Worm (Caenorhabditis elegans) whole organism, L1 larva: ENCODE data around the gene swp-1.

ENCODE experiments used
- C04F5.9 ChIP-seq: sonication (generic microtip); optimal IDR thresholded peaks from 2 replicates; lab custom pipeline; 2016; ENCODE audit warnings: missing genetic modification characterization, missing compliant biosample characterization
- C16A3.4 ChIP-seq: fragments of 150-350 bp; optimal IDR thresholded peaks from 2 replicates; lab custom pipeline; 2014; ENCODE audit warnings: missing biosample characterization, missing genetic modification characterization
- Y116A8C.19 ChIP-seq: sonication (generic microtip); optimal IDR thresholded peaks from 2 replicates; lab custom pipeline; 2016; ENCODE audit warnings: missing compliant biosample characterization, missing genetic modification characterization, borderline replicate concordance
- aha-1 ChIP-seq: fragments of 150-350 bp; optimal IDR thresholded peaks from 2 replicates; lab custom pipeline; 2014; ENCODE audit warnings: missing biosample characterization, missing genetic modification characterization
- aly-2 ChIP-seq: fragments of 150-350 bp; optimal IDR thresholded peaks from 2 replicates; lab custom pipeline; 2014; ENCODE audit warnings: missing biosample characterization, missing genetic modification characterization
- blmp-1 ChIP-seq: fragments of 150-350 bp; optimal IDR thresholded peaks from 2 replicates; lab custom pipeline; 2014; ENCODE audit warnings: missing biosample characterization, missing genetic modification characterization
- ceh-63 ChIP-seq: fragments of 200-800 bp; sonication (Bioruptor generic); optimal IDR thresholded peaks from 2 replicates; lab custom pipeline; 2018; ENCODE audit warnings: mild to moderate bottlenecking, missing genetic modification characterization, missing compliant biosample characterization
- ceh-8 ChIP-seq: fragments of 200-800 bp; sonication (Bioruptor generic); optimal IDR thresholded peaks from 2 replicates; lab custom pipeline; 2018; ENCODE audit warnings: mild to moderate bottlenecking, missing genetic modification characterization, moderate library complexity, missing compliant biosample characterization
- ceh-82 ChIP-seq, 3 experiments: fragments of 150-350 bp in 1 of 3; sonication (generic microtip) in 2 of 3; optimal IDR thresholded peaks; 2 replicates each; lab custom pipeline; 2014 to 2017; ENCODE audit warnings: missing biosample characterization in 3 of 3, missing genetic modification characterization in 3 of 3
- ceh-88 ChIP-seq: fragments of 200-800 bp; sonication (Bioruptor generic); IDR thresholded peaks from 2 replicates; pipeline ENCODE4 v1.3.6; 2022; ENCODE audit warnings: missing genetic modification characterization, missing compliant biosample characterization
- ces-1 ChIP-seq: fragments of 150-350 bp; optimal IDR thresholded peaks from 2 replicates; lab custom pipeline; 2014; ENCODE audit warnings: missing biosample characterization, missing genetic modification reagents, missing genetic modification characterization
- dpl-1 ChIP-seq, 3 experiments: fragments of 150-350 bp in 2 of 3; sonication (generic microtip) in 1 of 3; optimal IDR thresholded peaks; 2 replicates each; lab custom pipeline; 2014 to 2017; ENCODE audit warnings: missing biosample characterization in 3 of 3, missing genetic modification characterization in 3 of 3, missing genetic modification reagents in 3 of 3
- efl-1 ChIP-seq, 4 experiments: fragments of 150-350 bp; optimal IDR thresholded peaks in 3 of 4; peaks in 1 of 4; 1 replicate in 1 of 4; 2 replicates in 3 of 4; lab custom pipeline; 2014; ENCODE audit warnings: missing biosample characterization in 2 of 4, missing genetic modification characterization in 2 of 4, missing genetic modification reagents in 2 of 4
- egl-13 ChIP-seq: sonication (generic microtip); optimal IDR thresholded peaks from 2 replicates; lab custom pipeline; 2016; ENCODE audit warnings: missing genotype, missing genetic modification reagents, missing genetic modification characterization, missing compliant biosample characterization
- ets-5 ChIP-seq: fragments of 200-800 bp; sonication (Bioruptor generic); IDR thresholded peaks from 2 replicates; pipeline ENCODE4 v1.3.6; 2022; ENCODE audit warnings: missing genetic modification characterization, missing compliant biosample characterization
- fkh-4 ChIP-seq: sonication (generic microtip); optimal IDR thresholded peaks from 2 replicates; lab custom pipeline; 2016; ENCODE audit warnings: missing compliant biosample characterization, missing genetic modification characterization, borderline replicate concordance
- fkh-8 ChIP-seq: sonication (generic microtip); optimal IDR thresholded peaks from 2 replicates; lab custom pipeline; 2016; ENCODE audit warnings: mild to moderate bottlenecking, missing genetic modification characterization, missing compliant biosample characterization
- fos-1 ChIP-seq: fragments of 150-350 bp; optimal IDR thresholded peaks from 2 replicates; lab custom pipeline; 2014; ENCODE audit warnings: missing biosample characterization, missing genetic modification characterization
- hpl-2 ChIP-seq: fragments of 150-350 bp; optimal IDR thresholded peaks from 2 replicates; lab custom pipeline; 2014; ENCODE audit warnings: missing biosample characterization, missing genetic modification reagents, missing genetic modification characterization
- irx-1 ChIP-seq: sonication (generic microtip); optimal IDR thresholded peaks from 2 replicates; lab custom pipeline; 2016; ENCODE audit warnings: missing genetic modification characterization, missing compliant biosample characterization
- isw-1 ChIP-seq: fragments of 200-800 bp; sonication (Bioruptor generic); IDR thresholded peaks from 2 replicates; pipeline ENCODE4 v1.3.6; 2022; ENCODE audit warnings: missing genetic modification characterization, missing compliant biosample characterization
- jun-1 ChIP-seq: fragments of 150-350 bp; optimal IDR thresholded peaks from 2 replicates; lab custom pipeline; 2014; ENCODE audit warnings: missing biosample characterization, missing genetic modification reagents, missing genetic modification characterization
- lin-13 ChIP-seq: fragments of 150-350 bp; optimal IDR thresholded peaks from 2 replicates; lab custom pipeline; 2014; ENCODE audit warnings: missing biosample characterization, missing genetic modification reagents, missing genetic modification characterization
- lin-14 ChIP-seq: fragments of 200-800 bp; sonication (Bioruptor generic); optimal IDR thresholded peaks from 2 replicates; lab custom pipeline; 2018; ENCODE audit warnings: mild to moderate bottlenecking, missing genetic modification characterization, moderate library complexity, missing compliant biosample characterization
- lin-15B ChIP-seq: fragments of 150-350 bp; sonication (generic microtip); optimal IDR thresholded peaks from 3 replicates; lab custom pipeline; 2014; ENCODE audit warnings: missing biosample characterization, missing genetic modification characterization
- lin-35 ChIP-seq, 2 experiments: fragments of 150-350 bp; optimal IDR thresholded peaks; 2 replicates each; lab custom pipeline; 2014; ENCODE audit warnings: missing biosample characterization in 2 of 2, missing genetic modification characterization in 2 of 2, missing genetic modification reagents in 2 of 2
- lin-39 ChIP-seq: fragments of 150-350 bp; optimal IDR thresholded peaks from 2 replicates; lab custom pipeline; 2014; ENCODE audit warnings: missing biosample characterization, missing genetic modification reagents, missing genetic modification characterization
- lir-3 ChIP-seq: sonication (generic microtip); optimal IDR thresholded peaks from 2 replicates; lab custom pipeline; 2016; ENCODE audit warnings: mild to moderate bottlenecking, missing genetic modification characterization, moderate library complexity, missing compliant biosample characterization; ENCODE audit not compliant: poor library complexity
- mab-9 ChIP-seq: fragments of 200-800 bp; sonication (Bioruptor generic); IDR thresholded peaks from 2 replicates; pipeline ENCODE4 v1.3.6; 2022; ENCODE audit warnings: missing genetic modification reagents, missing genetic modification characterization, missing compliant biosample characterization
- mdl-1 ChIP-seq, 2 experiments: fragments of 150-350 bp; optimal IDR thresholded peaks; 2 replicates each; lab custom pipeline; 2014 to 2017; ENCODE audit warnings: missing biosample characterization in 2 of 2, missing genetic modification characterization in 2 of 2, inconsistent platforms in 1 of 2
- nhr-11 ChIP-seq: fragments of 150-350 bp; optimal IDR thresholded peaks from 2 replicates; lab custom pipeline; 2014; ENCODE audit warnings: missing biosample characterization, missing genetic modification characterization
- nhr-12 ChIP-seq: sonication (generic microtip); optimal IDR thresholded peaks from 2 replicates; lab custom pipeline; 2017; ENCODE audit warnings: missing biosample characterization, missing genetic modification characterization
- nhr-76 ChIP-seq: sonication (generic microtip); optimal IDR thresholded peaks from 2 replicates; lab custom pipeline; 2017; ENCODE audit warnings: missing biosample characterization, missing genetic modification characterization
- nhr-77 ChIP-seq: fragments of 150-350 bp; optimal IDR thresholded peaks from 2 replicates; lab custom pipeline; 2014; ENCODE audit warnings: missing biosample characterization, missing genetic modification characterization
- nhr-84 ChIP-seq: sonication (generic microtip); optimal IDR thresholded peaks from 2 replicates; lab custom pipeline; 2017; ENCODE audit warnings: missing biosample characterization, missing genetic modification characterization
- nhr-85 ChIP-seq: sonication (generic microtip); peaks from one replicate; lab custom pipeline; 2016; ENCODE audit warnings: missing genetic modification characterization, inconsistent platforms, missing compliant biosample characterization
- nhr-90 ChIP-seq: sonication (generic microtip); optimal IDR thresholded peaks from 2 replicates; lab custom pipeline; 2016; ENCODE audit warnings: mild to moderate bottlenecking, missing genetic modification characterization, missing compliant biosample characterization; ENCODE audit not compliant: poor library complexity
- pqm-1 ChIP-seq: sonication (generic microtip); optimal IDR thresholded peaks from 3 replicates; lab custom pipeline; 2017; ENCODE audit warnings: missing biosample characterization, missing genetic modification characterization
- rnt-1 ChIP-seq: sonication (generic microtip); optimal IDR thresholded peaks from 2 replicates; lab custom pipeline; 2016; ENCODE audit warnings: mild to moderate bottlenecking, missing genetic modification characterization, moderate library complexity, missing compliant biosample characterization
- skn-1 ChIP-seq: fragments of 150-350 bp; optimal IDR thresholded peaks from 2 replicates; lab custom pipeline; 2014; ENCODE audit warnings: missing biosample characterization, missing genetic modification characterization
- snpc-4 ChIP-seq: fragments of 150-350 bp; optimal IDR thresholded peaks from 2 replicates; lab custom pipeline; 2014; ENCODE audit warnings: missing biosample characterization, missing genetic modification characterization
- snu-23 ChIP-seq: sonication (generic microtip); optimal IDR thresholded peaks from 2 replicates; lab custom pipeline; 2016; ENCODE audit warnings: missing genetic modification characterization, missing compliant biosample characterization
- sox-4 ChIP-seq: sonication (generic microtip); optimal IDR thresholded peaks from 2 replicates; lab custom pipeline; 2016; ENCODE audit warnings: missing genetic modification characterization, missing compliant biosample characterization
- swsn-7 ChIP-seq: sonication (generic microtip); optimal IDR thresholded peaks from 2 replicates; lab custom pipeline; 2016; ENCODE audit warnings: missing genetic modification characterization, missing compliant biosample characterization
- tbx-2 ChIP-seq: sonication (generic microtip); optimal IDR thresholded peaks from 2 replicates; lab custom pipeline; 2016; ENCODE audit warnings: missing genetic modification characterization, missing compliant biosample characterization
- unc-30 ChIP-seq: sonication (generic microtip); optimal IDR thresholded peaks from 2 replicates; lab custom pipeline; 2017; ENCODE audit warnings: missing biosample characterization, missing genetic modification characterization
- unc-62 ChIP-seq: fragments of 150-350 bp; optimal IDR thresholded peaks from 2 replicates; lab custom pipeline; 2014; ENCODE audit warnings: missing biosample characterization, missing genetic modification reagents, missing genetic modification characterization
- unc-86 ChIP-seq: sonication (generic microtip); optimal IDR thresholded peaks from 2 replicates; lab custom pipeline; 2016; ENCODE audit warnings: missing genetic modification characterization, missing compliant biosample characterization
- unc-98 ChIP-seq: fragments of 200-800 bp; sonication (Bioruptor generic); IDR thresholded peaks from 2 replicates; pipeline ENCODE4 v1.3.6; 2022; ENCODE audit warnings: missing genetic modification characterization, missing compliant biosample characterization
- vab-15 ChIP-seq: sonication (generic microtip); optimal IDR thresholded peaks from 2 replicates; lab custom pipeline; 2017; ENCODE audit warnings: missing genotype, mild to moderate bottlenecking, missing genetic modification characterization, missing compliant biosample characterization
- zag-1 ChIP-seq: fragments of 150-350 bp; optimal IDR thresholded peaks from 2 replicates; lab custom pipeline; 2014; ENCODE audit warnings: missing biosample characterization, missing genetic modification characterization
- zip-4 ChIP-seq: fragments of 200-800 bp; sonication (Bioruptor generic); optimal IDR thresholded peaks from 2 replicates; lab custom pipeline; 2018; ENCODE audit warnings: mild to moderate bottlenecking, missing genetic modification characterization, moderate library complexity, missing compliant biosample characterization
- ztf-4 ChIP-seq: fragments of 150-350 bp; optimal IDR thresholded peaks from 2 replicates; lab custom pipeline; 2014; ENCODE audit warnings: missing biosample characterization, missing genetic modification characterization

Gene swp-1

ce11 chrIII:5678935-5679334 lies 26.4 kb downstream of the swp-1 start, which contains the start of the genes ska-3 and rps-12:
ska-3 (minus strand) TSS chrIII:5679005.
rps-12 (plus strand) TSS chrIII:5679298.
- TF ChIP-seq efl-1 (optimal IDR thresholded peaks at IDR 0.05; lab: Kevin White, UChicago) (peak; percentile 98 to 99), efl-1 (GFP tag; optimal IDR thresholded peaks at IDR 0.05 in 1 of 2; lab: Kevin White, UChicago) (peak; percentile 95 to 100), jun-1 (peak; percentile 98), lin-39 (peak; percentile 97), ceh-63 (peak; percentile 83), ets-5 (no peak), nhr-84 (tag; lab: Kevin White, UChicago) (no peak), mab-9 (GFP tag; lab: Robert Waterston, UW) (peak; percentile 94), ceh-82 (tag; optimal IDR thresholded peaks at IDR 0.05; lab: Kevin White, UChicago) (peak; percentile 99 to 100 (median 100)), fkh-4 (tag; lab: Kevin White, UChicago) (peak; percentile 92), Y116A8C.19 (peak; percentile 14), ces-1 (no peak), ceh-88 (peak; percentile 95), pqm-1 (tag; lab: Kevin White, UChicago) (no peak), sox-4 (tag; lab: Kevin White, UChicago) (peak; percentile 89), lin-13 (GFP tag; lab: Kevin White, UChicago) (peak; percentile 99), unc-62 (GFP tag; lab: Kevin White, UChicago) (peak; percentile 79), lin-14 (GFP tag; lab: Kevin White, UChicago) (peak; percentile 98), skn-1 (peak; percentile 98), nhr-90 (tag; lab: Kevin White, UChicago) (peak; percentile 99), aly-2 (peak; percentile 98), mdl-1 (tag; optimal IDR thresholded peaks at IDR 0.05; lab: Kevin White, UChicago) (peak; percentile 54 to 99), C16A3.4 (tag; lab: Kevin White, UChicago) (peak; percentile 100), nhr-11 (tag; lab: Kevin White, UChicago) (peak; percentile 96), lin-15B (peak; percentile 100), lin-35 (GFP tag; optimal IDR thresholded peaks at IDR 0.05; lab: Kevin White, UChicago) (peak; percentile 98 to 100), nhr-76 (tag; lab: Kevin White, UChicago) (peak; percentile 82), unc-86 (tag; lab: Kevin White, UChicago) (peak; percentile 99), egl-13 (tag; lab: Kevin White, UChicago) (peak; percentile 96), dpl-1 (GFP tag; optimal IDR thresholded peaks at IDR 0.05; lab: Kevin White, UChicago) (peak; percentile 97 to 99 (median 98)), swsn-7 (tag; lab: Kevin White, UChicago) (peak; percentile 99), blmp-1 (tag; lab: Kevin White, UChicago) (peak; percentile 92), nhr-12 (tag; lab: Kevin White, UChicago) (peak; percentile 58), C04F5.9 (tag; lab: Kevin White, UChicago) (peak; percentile 96), isw-1 (peak; percentile 99), snu-23 (peak; percentile 99), fkh-8 (peak; percentile 99), tbx-2 (tag; lab: Kevin White, UChicago) (peak; percentile 99), ceh-8 (GFP tag; lab: Kevin White, UChicago) (peak; percentile 97), fos-1 (tag; lab: Kevin White, UChicago) (peak; percentile 98), nhr-77 (tag; lab: Kevin White, UChicago) (peak; percentile 99), snpc-4 (tag; lab: Kevin White, UChicago) (peak; percentile 93), hpl-2 (peak; percentile 96), zip-4 (GFP tag; lab: Kevin White, UChicago) (peak; percentile 94), rnt-1 (tag; lab: Kevin White, UChicago) (peak; percentile 99), unc-98 (GFP tag; lab: Robert Waterston, UW) (peak; percentile 86), lir-3 (peak; percentile 93), zag-1 (peak; percentile 90), vab-15 (tag; lab: Kevin White, UChicago) (peak; percentile 96), unc-30 (tag; lab: Kevin White, UChicago) (peak; percentile 33), ztf-4 (tag; lab: Kevin White, UChicago) (peak; percentile 98), nhr-85 (tag; lab: Kevin White, UChicago) (peak; percentile 99), aha-1 (tag; lab: Kevin White, UChicago) (peak; percentile 91), irx-1 (tag; lab: Kevin White, UChicago) (peak; percentile 96)
